Fruit fly (Drosophila melanogaster) whole organism, wandering third instar larva: ENCODE measurements around the gene nan.

Experiments used
- Dfd ChIP-seq: fragments of >200 bp; optimal IDR thresholded peaks from 2 replicates; lab custom pipeline; 2017; ENCODE audit warnings: missing biosample characterization, missing genetic modification characterization
- GATAd ChIP-seq: sonication (Bioruptor generic); optimal IDR thresholded peaks from 2 replicates; lab custom pipeline; 2016; ENCODE audit warnings: missing biosample characterization, missing genetic modification characterization
- Hnf4 ChIP-seq: fragments of 200-800 bp; sonication (Bioruptor generic); optimal IDR thresholded peaks from 2 replicates; lab custom pipeline; 2016; ENCODE audit warnings: missing biosample characterization, mild to moderate bottlenecking, missing genetic modification characterization
- Jra ChIP-seq: sonication (Bioruptor generic); optimal IDR thresholded peaks from 2 replicates; lab custom pipeline; 2016; ENCODE audit warnings: missing biosample characterization, missing genetic modification characterization
- Mio ChIP-seq: sonication (Bioruptor generic); optimal IDR thresholded peaks from 2 replicates; lab custom pipeline; 2016; ENCODE audit warnings: missing biosample characterization, missing genetic modification characterization
- br ChIP-seq: fragments of 200-800 bp; sonication (Bioruptor generic); optimal IDR thresholded peaks from 2 replicates; lab custom pipeline; 2016; ENCODE audit warnings: missing biosample characterization, missing genetic modification characterization
- ey ChIP-seq: fragments of 200-800 bp; sonication (Bioruptor generic); optimal IDR thresholded peaks from 2 replicates; lab custom pipeline; 2016; ENCODE audit warnings: missing biosample characterization, missing genetic modification characterization
- foxo ChIP-seq, 2 experiments: fragments of 200-800 bp; sonication (Bioruptor generic); optimal IDR thresholded peaks; 2 replicates in 1 of 2; 3 replicates in 1 of 2; lab custom pipeline; 2016 to 2017; ENCODE audit warnings: missing biosample characterization in 2 of 2, missing genetic modification characterization in 2 of 2
- lola ChIP-seq: fragments of >200 bp; optimal IDR thresholded peaks from 2 replicates; lab custom pipeline; 2017; ENCODE audit warnings: missing biosample characterization, missing genetic modification characterization
- psq ChIP-seq: fragments of 200-800 bp; sonication (Bioruptor generic); optimal IDR thresholded peaks from 3 replicates; lab custom pipeline; 2017; ENCODE audit warnings: missing biosample characterization, mild to moderate bottlenecking, missing genetic modification characterization, moderate library complexity

- TF ChIP-seq lola (GFP tag; lab: Kevin White, UChicago) (no peak), ey (no peak), Mio (GFP tag; lab: Kevin White, UChicago) (no peak), Dfd (GFP tag; lab: Kevin White, UChicago) (no peak), psq (GFP tag; lab: Kevin White, UChicago) (no peak), GATAd (GFP tag; lab: Kevin White, UChicago) (no peak), Jra (no peak), Hnf4 (GFP tag; lab: Kevin White, UChicago) (no peak), br (GFP tag; lab: Kevin White, UChicago) (no peak), foxo (GFP tag; optimal IDR thresholded peaks at IDR 0.05; lab: Kevin White, UChicago) (no peak)
Measured at dm6 chr3L:14223450-14223849, 34.0 kb upstream of the nan start.
